Fruit fly (Drosophila melanogaster) whole organism, embryonic: Measurements from ENCODE around the gene CG15282.

ENCODE experiments used
- CG30403 ChIP-seq: fragments of 200-800 bp; sonication (Bioruptor generic); optimal IDR thresholded peaks from 3 replicates; lab custom pipeline; 2016; ENCODE audit warnings: missing biosample characterization, missing genetic modification characterization
- CG31365 ChIP-seq: fragments of 200-800 bp; sonication (Bioruptor generic); optimal IDR thresholded peaks from 2 replicates; lab custom pipeline; 2018; ENCODE audit warnings: missing biosample characterization, mild to moderate bottlenecking, missing genetic modification characterization
- CG3847 ChIP-seq: fragments of 200-800 bp; sonication (Bioruptor generic); IDR thresholded peaks from 2 replicates; pipeline ENCODE4 v1.3.6; 2022; ENCODE audit warnings: missing biosample characterization, missing genetic modification characterization
- CG4424 ChIP-seq: fragments of 200-800 bp; sonication (Bioruptor generic); optimal IDR thresholded peaks from 3 replicates; lab custom pipeline; 2016; ENCODE audit warnings: missing biosample characterization, missing genetic modification characterization
- CG4854 ChIP-seq: fragments of 200-800 bp; sonication (Bioruptor generic); optimal IDR thresholded peaks from 2 replicates; lab custom pipeline; 2016; ENCODE audit warnings: missing biosample characterization, missing genetic modification characterization, inconsistent platforms
- CG9215 ChIP-seq: fragments of 200-800 bp; sonication (Bioruptor generic); IDR thresholded peaks from 2 replicates; pipeline ENCODE4 v1.3.6; 2022; ENCODE audit warnings: missing biosample characterization, missing genetic modification characterization
- Hey ChIP-seq: fragments of 200-800 bp; sonication (Bioruptor generic); optimal IDR thresholded peaks from 3 replicates; lab custom pipeline; 2018; ENCODE audit warnings: missing biosample characterization, mild to moderate bottlenecking, missing genetic modification characterization
- Mad ChIP-seq: fragments of 200-800 bp; sonication (Bioruptor generic); optimal IDR thresholded peaks from 2 replicates; lab custom pipeline; 2016; ENCODE audit warnings: missing biosample characterization, missing genetic modification characterization
- chn ChIP-seq: fragments of 200-800 bp; sonication (Bioruptor generic); optimal IDR thresholded peaks from 2 replicates; lab custom pipeline; 2016; ENCODE audit warnings: missing biosample characterization, missing genetic modification characterization
- ewg ChIP-seq: fragments of 200-800 bp; sonication (Bioruptor generic); optimal IDR thresholded peaks from 3 replicates; lab custom pipeline; 2017; ENCODE audit warnings: mild to moderate bottlenecking, missing biosample characterization, missing genetic modification reagents, missing genetic modification characterization
- row ChIP-seq: fragments of 200-800 bp; sonication (Bioruptor generic); IDR thresholded peaks from 3 replicates; pipeline ENCODE4 v1.3.6; 2022; ENCODE audit warnings: missing biosample characterization, missing genetic modification characterization

- TF ChIP-seq Hey (tag; lab: Kevin White, UChicago) = no peak
- no peak for TF ChIP-seq chn
- no peak for TF ChIP-seq CG4854 (GFP tag; lab: Kevin White, UChicago)
- TF ChIP-seq CG3847 (GFP tag; lab: Robert Waterston, UW) = no peak
- no peak for TF ChIP-seq CG31365 (tag; lab: Kevin White, UChicago)
- TF ChIP-seq CG4424 = no peak
- no peak for TF ChIP-seq CG30403 (GFP tag; lab: Kevin White, UChicago)
- TF ChIP-seq ewg (GFP tag; lab: Kevin White, UChicago) = no peak
- no peak for TF ChIP-seq row
- TF ChIP-seq Mad (GFP tag; lab: Kevin White, UChicago) = no peak
- TF ChIP-seq CG9215 (GFP tag; lab: Robert Waterston, UW) = no peak
These were observed 38.7 kb upstream of the CG15282 start for dm6 chr2L:14673601-14674006.
